Fruit fly (Drosophila melanogaster) whole organism, wandering third instar larva: Measurements from ENCODE around the gene pyd.
A peak's percentile ranks its signal among the peaks of the same experiment; 100 is the strongest.

Experiments
- ey ChIP-seq: fragments of 200-800 bp; sonication (Bioruptor generic); optimal IDR thresholded peaks from 2 replicates; lab custom pipeline; 2016; ENCODE audit warnings: missing biosample characterization, missing genetic modification characterization
- fru ChIP-seq: fragments of 200-800 bp; sonication (Bioruptor generic); optimal IDR thresholded peaks from 3 replicates; lab custom pipeline; 2016; ENCODE audit warnings: missing biosample characterization, mild to moderate bottlenecking, missing genetic modification characterization
- sage ChIP-seq: fragments of 200-800 bp; sonication (Bioruptor generic); optimal IDR thresholded peaks from 2 replicates; lab custom pipeline; 2016; ENCODE audit warnings: missing biosample characterization, mild to moderate bottlenecking, missing genetic modification characterization

- TF ChIP-seq fru (peak; percentile 57), ey (GFP tag; lab: Kevin White, UChicago) (peak; percentile 28), sage (peak; percentile 45)
These were observed 71.3 kb downstream of the pyd start for dm6 chr3R:8860126-8861059.
